Worm (Caenorhabditis elegans) whole organism, young adult: Measurements from ENCODE around the gene mbk-1.
A peak's percentile ranks its signal among the peaks of the same experiment; 100 is the strongest.

Experiments used
- B0035.1 ChIP-seq: sonication (generic microtip); optimal IDR thresholded peaks from 2 replicates; lab custom pipeline; 2016; ENCODE audit warnings: missing genetic modification characterization, mild to moderate bottlenecking, missing compliant biosample characterization, missing genotype, missing genetic modification reagents
- B0336.3 ChIP-seq: fragments of 200-800 bp; sonication (Bioruptor generic); IDR thresholded peaks from 2 replicates; pipeline ENCODE4 v1.3.6; 2022; ENCODE audit warnings: missing genetic modification characterization, missing compliant biosample characterization
- F23B12.7 ChIP-seq: sonication (generic microtip); optimal IDR thresholded peaks from 2 replicates; lab custom pipeline; 2017; ENCODE audit warnings: missing genetic modification characterization, mild to moderate bottlenecking, missing compliant biosample characterization, antibody characterized with exemption, moderate library complexity; ENCODE audit not compliant: insufficient read depth
- F39B2.1 ChIP-seq: fragments of 200-800 bp; sonication (Bioruptor generic); IDR thresholded peaks from 2 replicates; pipeline ENCODE4 v1.3.6; 2022; ENCODE audit warnings: missing genetic modification reagents, missing genetic modification characterization, missing compliant biosample characterization
- F49E8.2 ChIP-seq: sonication (generic microtip); optimal IDR thresholded peaks from 3 replicates; lab custom pipeline; 2017; ENCODE audit warnings: missing genetic modification characterization, mild to moderate bottlenecking, missing compliant biosample characterization, antibody characterized with exemption, moderate library complexity; ENCODE audit not compliant: insufficient read depth
- F52B5.7 ChIP-seq: sonication (generic microtip); optimal IDR thresholded peaks from 2 replicates; lab custom pipeline; 2016; ENCODE audit warnings: mild to moderate bottlenecking, missing genetic modification characterization, missing compliant biosample characterization
- F55B11.4 ChIP-seq: sonication (generic microtip); optimal IDR thresholded peaks from 2 replicates; lab custom pipeline; 2016; ENCODE audit warnings: missing compliant biosample characterization, missing genetic modification characterization, borderline replicate concordance; ENCODE audit not compliant: insufficient read depth
- F57A8.1 ChIP-seq: fragments of 200-800 bp; sonication (Bioruptor generic); optimal IDR thresholded peaks from 2 replicates; lab custom pipeline; 2018; ENCODE audit warnings: mild to moderate bottlenecking, missing genetic modification characterization, moderate library complexity, missing compliant biosample characterization
- K11D2.4 ChIP-seq: fragments of 200-800 bp; sonication (Bioruptor generic); IDR thresholded peaks from 2 replicates; pipeline ENCODE4 v1.3.6; 2022; ENCODE audit warnings: missing genetic modification reagents, missing genetic modification characterization, missing compliant biosample characterization
- K12H6.12 ChIP-seq: fragments of 200-800 bp; sonication (Bioruptor generic); optimal IDR thresholded peaks from 2 replicates; lab custom pipeline; 2018; ENCODE audit warnings: mild to moderate bottlenecking, missing genetic modification characterization, missing compliant biosample characterization
- T26A5.8 ChIP-seq: sonication (generic microtip); optimal IDR thresholded peaks from 2 replicates; lab custom pipeline; 2016; ENCODE audit warnings: missing genetic modification characterization, missing compliant biosample characterization
- Y56A3A.18 ChIP-seq: fragments of 200-800 bp; sonication (Bioruptor generic); IDR thresholded peaks from 2 replicates; pipeline ENCODE4 v1.3.6; 2022; ENCODE audit warnings: missing genetic modification reagents, missing genetic modification characterization, missing compliant biosample characterization
- Y79H2A.3 ChIP-seq: fragments of 200-800 bp; sonication (Bioruptor generic); conservative IDR thresholded peaks from 2 replicates; pipeline ENCODE4 v1.3.6; 2022; ENCODE audit warnings: missing genetic modification reagents, missing genetic modification characterization, missing compliant biosample characterization
- ZK185.1 ChIP-seq: sonication (generic microtip); optimal IDR thresholded peaks from 2 replicates; lab custom pipeline; 2016; ENCODE audit warnings: mild to moderate bottlenecking, missing genetic modification characterization, missing compliant biosample characterization; ENCODE audit not compliant: poor library complexity, severe bottlenecking
- atf-7 ChIP-seq: sonication (generic microtip); optimal IDR thresholded peaks from 2 replicates; lab custom pipeline; 2017; ENCODE audit warnings: mild to moderate bottlenecking, missing genetic modification characterization, missing compliant biosample characterization
- attf-3 ChIP-seq: fragments of 200-800 bp; sonication (Bioruptor generic); conservative IDR thresholded peaks from 2 replicates; pipeline ENCODE4 v1.3.6; 2022; ENCODE audit warnings: missing genetic modification reagents, missing genetic modification characterization, missing compliant biosample characterization
- attf-5 ChIP-seq: fragments of 200-800 bp; sonication (Bioruptor generic); optimal IDR thresholded peaks from 2 replicates; lab custom pipeline; 2018; ENCODE audit warnings: mild to moderate bottlenecking, missing genetic modification characterization, missing compliant biosample characterization
- ccch-3 ChIP-seq: fragments of 200-800 bp; sonication (Bioruptor generic); optimal IDR thresholded peaks from 2 replicates; lab custom pipeline; 2018; ENCODE audit warnings: mild to moderate bottlenecking, missing genetic modification characterization, missing compliant biosample characterization
- cebp-1 ChIP-seq, 2 experiments: fragments of 200-800 bp in 1 of 2; sonication (Bioruptor generic) in 1 of 2; sonication (generic microtip) in 1 of 2; IDR thresholded peaks in 1 of 2; optimal IDR thresholded peaks in 1 of 2; 2 replicates each; pipeline versions ENCODE4 v1.3.6 to Lab custom; 2017 to 2022; ENCODE audit warnings: missing compliant biosample characterization in 2 of 2, missing genetic modification characterization in 2 of 2, mild to moderate bottlenecking in 1 of 2, missing genetic modification reagents in 1 of 2, moderate library complexity in 1 of 2
- ceh-58 ChIP-seq: fragments of 200-800 bp; sonication (Bioruptor generic); IDR thresholded peaks from 2 replicates; pipeline ENCODE4 v1.3.6; 2022; ENCODE audit warnings: missing genetic modification characterization, missing compliant biosample characterization
- ceh-79 ChIP-seq: sonication (generic microtip); optimal IDR thresholded peaks from 2 replicates; lab custom pipeline; 2017; ENCODE audit warnings: mild to moderate bottlenecking, missing genetic modification characterization, missing compliant biosample characterization
- die-1 ChIP-seq: sonication (generic microtip); optimal IDR thresholded peaks from 2 replicates; lab custom pipeline; 2016; ENCODE audit warnings: missing genotype, mild to moderate bottlenecking, missing genetic modification characterization, missing compliant biosample characterization
- efl-1 ChIP-seq: fragments of 150-350 bp; optimal IDR thresholded peaks from 2 replicates; lab custom pipeline; 2014; ENCODE audit warnings: missing biosample characterization, missing genetic modification reagents, missing genetic modification characterization
- gei-17 ChIP-seq: fragments of 200-800 bp; sonication (Bioruptor generic); optimal IDR thresholded peaks from 2 replicates; lab custom pipeline; 2018; ENCODE audit warnings: mild to moderate bottlenecking, missing genetic modification characterization, missing compliant biosample characterization
- hmg-20 ChIP-seq: fragments of 200-800 bp; sonication (Bioruptor generic); IDR thresholded peaks from 2 replicates; pipeline ENCODE4 v1.3.6; 2022; ENCODE audit warnings: missing genetic modification reagents, missing genetic modification characterization, missing compliant biosample characterization
- let-526 ChIP-seq: fragments of 200-800 bp; sonication (Bioruptor generic); IDR thresholded peaks from 2 replicates; pipeline ENCODE4 v1.3.6; 2022; ENCODE audit warnings: missing genetic modification reagents, missing genetic modification characterization, missing compliant biosample characterization
- let-607 ChIP-seq, 2 experiments: fragments of 200-800 bp in 1 of 2; sonication (Bioruptor generic) in 1 of 2; sonication (generic microtip) in 1 of 2; optimal IDR thresholded peaks; 2 replicates each; lab custom pipeline; 2016 to 2018; ENCODE audit warnings: mild to moderate bottlenecking in 2 of 2, missing compliant biosample characterization in 2 of 2, missing genetic modification characterization in 2 of 2, moderate library complexity in 2 of 2, missing genotype in 1 of 2
- lin-26 ChIP-seq: fragments of 200-800 bp; sonication (Bioruptor generic); IDR thresholded peaks from 2 replicates; pipeline ENCODE4 v1.3.6; 2022; ENCODE audit warnings: missing genetic modification reagents, missing genetic modification characterization, missing compliant biosample characterization
- lin-40 ChIP-seq: sonication (generic microtip); optimal IDR thresholded peaks from 2 replicates; lab custom pipeline; 2016; ENCODE audit warnings: missing genetic modification characterization, mild to moderate bottlenecking, missing compliant biosample characterization, missing genotype, missing genetic modification reagents
- lir-1 ChIP-seq: fragments of 200-800 bp; sonication (Bioruptor generic); conservative IDR thresholded peaks from 2 replicates; pipeline ENCODE4 v1.3.6; 2022; ENCODE audit warnings: missing genetic modification reagents, missing genetic modification characterization, missing compliant biosample characterization
- lsl-1 ChIP-seq: fragments of 200-800 bp; sonication (Bioruptor generic); optimal IDR thresholded peaks from 2 replicates; lab custom pipeline; 2018; ENCODE audit warnings: mild to moderate bottlenecking, missing genetic modification characterization, moderate library complexity, missing compliant biosample characterization
- madf-3 ChIP-seq: fragments of 200-800 bp; sonication (Bioruptor generic); IDR thresholded peaks from 2 replicates; pipeline ENCODE4 v1.3.6; 2022; ENCODE audit warnings: missing genetic modification reagents, missing genetic modification characterization, missing compliant biosample characterization
- madf-8 ChIP-seq: fragments of 200-800 bp; sonication (Bioruptor generic); conservative IDR thresholded peaks from 2 replicates; pipeline ENCODE4 v1.3.6; 2022; ENCODE audit warnings: missing genetic modification reagents, missing genetic modification characterization, missing compliant biosample characterization
- mcd-1 ChIP-seq: fragments of 200-800 bp; sonication (Bioruptor generic); IDR thresholded peaks from 2 replicates; pipeline ENCODE4 v1.3.6; 2022; ENCODE audit warnings: missing genetic modification reagents, missing genetic modification characterization, missing compliant biosample characterization
- mes-4 ChIP-seq: sonication (generic microtip); optimal IDR thresholded peaks from 2 replicates; lab custom pipeline; 2016; ENCODE audit warnings: missing genotype, missing genetic modification characterization, missing compliant biosample characterization
- nhr-179 ChIP-seq: sonication (generic microtip); optimal IDR thresholded peaks from 2 replicates; lab custom pipeline; 2016; ENCODE audit warnings: mild to moderate bottlenecking, missing genetic modification characterization, missing compliant biosample characterization
- pha-4 ChIP-seq: fragments of 150-350 bp; sonication (generic microtip); optimal IDR thresholded peaks from 2 replicates; lab custom pipeline; 2014; ENCODE audit warnings: missing biosample characterization, missing genetic modification reagents, missing genetic modification characterization
- rec-8 ChIP-seq, 2 experiments: sonication (generic microtip); optimal IDR thresholded peaks; 2 replicates each; lab custom pipeline; 2016; ENCODE audit warnings: mild to moderate bottlenecking in 2 of 2, missing genetic modification characterization in 2 of 2, missing genetic modification reagents in 2 of 2, missing genotype in 2 of 2, missing biosample characterization in 1 of 2, missing compliant biosample characterization in 1 of 2, moderate library complexity in 1 of 2
- rpc-1 ChIP-seq, 2 experiments: fragments of 150-350 bp in 1 of 2; sonication (generic microtip) in 1 of 2; optimal IDR thresholded peaks; 2 replicates each; lab custom pipeline; 2014 to 2018; ENCODE audit warnings: missing biosample characterization in 1 of 2, missing genetic modification characterization in 1 of 2, missing genetic modification reagents in 1 of 2, missing genotype in 1 of 2
- snpc-1.3 ChIP-seq: sonication (generic microtip); optimal IDR thresholded peaks from 2 replicates; lab custom pipeline; 2017; ENCODE audit warnings: missing genetic modification characterization, mild to moderate bottlenecking, missing compliant biosample characterization, antibody characterized with exemption, moderate library complexity, missing genotype, missing genetic modification reagents; ENCODE audit not compliant: insufficient read depth
- snpc-4 ChIP-seq, 5 experiments: fragments of 150-350 bp in 1 of 5; sonication (generic microtip) in 4 of 5; optimal IDR thresholded peaks; 2 replicates each; lab custom pipeline; 2014 to 2018; ENCODE audit warnings: missing genetic modification characterization in 5 of 5, missing biosample characterization in 3 of 5, antibody characterized with exemption in 2 of 5, mild to moderate bottlenecking in 2 of 5, missing compliant biosample characterization in 2 of 5, missing genotype in 2 of 5, moderate library complexity in 2 of 5, missing genetic modification reagents in 1 of 5
- tbp1 ChIP-seq: fragments of 200-800 bp; sonication (Bioruptor generic); optimal IDR thresholded peaks from 2 replicates; lab custom pipeline; 2018; ENCODE audit warnings: mild to moderate bottlenecking, missing genetic modification characterization, missing compliant biosample characterization
- unc-62 ChIP-seq: fragments of 150-350 bp; optimal IDR thresholded peaks from 2 replicates; lab custom pipeline; 2014; ENCODE audit warnings: missing biosample characterization, missing genetic modification reagents, missing genetic modification characterization
- ztf-25 ChIP-seq: fragments of 200-800 bp; sonication (Bioruptor generic); IDR thresholded peaks from 2 replicates; pipeline ENCODE4 v1.3.6; 2022; ENCODE audit warnings: missing genetic modification reagents, missing genetic modification characterization, missing compliant biosample characterization
- ztf-26 ChIP-seq: sonication (generic microtip); optimal IDR thresholded peaks from 2 replicates; lab custom pipeline; 2017; ENCODE audit warnings: missing genetic modification characterization, missing compliant biosample characterization

The mbk-1 gene

DNA sequence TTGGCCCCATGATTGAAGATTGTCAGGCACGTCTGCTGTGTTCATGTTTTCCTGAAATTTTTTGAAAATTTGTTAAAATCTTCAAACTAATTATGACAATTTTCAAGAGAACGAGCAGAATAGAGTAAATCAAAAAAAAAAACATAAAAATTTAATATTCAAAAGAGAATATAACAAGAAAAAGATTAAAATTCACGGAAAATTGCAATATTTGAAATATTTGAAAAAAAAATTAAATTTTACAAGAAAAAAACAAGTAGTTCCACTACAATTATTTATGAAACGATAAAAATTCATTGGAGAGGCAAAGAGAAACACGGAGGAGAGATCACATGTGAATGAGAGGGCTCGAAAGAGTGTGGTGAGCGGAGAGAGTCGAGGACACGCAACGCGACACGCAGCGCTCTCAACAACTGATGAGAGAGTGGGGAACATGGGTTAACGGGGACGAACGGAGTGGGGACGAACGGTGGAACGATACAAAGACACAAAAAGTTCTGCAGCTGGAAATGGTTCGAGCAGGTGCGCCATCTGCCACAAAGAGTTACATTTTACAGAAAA is at the start of gene mbk-1:
Gene mbk-1, minus strand, starts transcription at position 51 of the 561 bp plus-strand sequence.
- TF ChIP-seq ceh-79 (tag; lab: Kevin White, UChicago), result no peak
- TF ChIP-seq madf-8 (GFP tag; lab: Robert Waterston, UW), result no peak
- TF ChIP-seq gei-17 (GFP tag; lab: Kevin White, UChicago), result peak; percentile 16
- no peak for TF ChIP-seq ztf-25 (GFP tag; lab: Robert Waterston, UW)
- TF ChIP-seq let-607 (tag; optimal IDR thresholded peaks at IDR 0.05; lab: Kevin White, UChicago), result peak in 1 of 2 experiments; percentile 49
- no peak for TF ChIP-seq unc-62 (GFP tag; lab: Kevin White, UChicago)
- TF ChIP-seq rpc-1 (optimal IDR thresholded peaks at IDR 0.05; lab: Kevin White, UChicago), result no peak
- no peak for TF ChIP-seq rpc-1 (tag; optimal IDR thresholded peaks at IDR 0.05; lab: Kevin White, UChicago)
- TF ChIP-seq Y56A3A.18, result no peak
- no peak for TF ChIP-seq F55B11.4 (tag; lab: Kevin White, UChicago)
- no peak for TF ChIP-seq snpc-4 (GFP tag; optimal IDR thresholded peaks at IDR 0.05; lab: Kevin White, UChicago)
- peak in 3 of 4 experiments; percentile 31 to 40 (median 35) for TF ChIP-seq snpc-4 (tag; optimal IDR thresholded peaks at IDR 0.05; lab: Kevin White, UChicago)
- TF ChIP-seq mcd-1, result peak; percentile 35; the same call in 1 of the 2 replicates
- TF ChIP-seq attf-3 (GFP tag; lab: Robert Waterston, UW), result no peak
- TF ChIP-seq ccch-3 (GFP tag; lab: Kevin White, UChicago), result no peak
- no peak for TF ChIP-seq lsl-1 (GFP tag; lab: Kevin White, UChicago)
- no peak for TF ChIP-seq B0035.1
- TF ChIP-seq F52B5.7 (tag; lab: Kevin White, UChicago), result no peak
- peak; percentile 6 for TF ChIP-seq ztf-26 (tag; lab: Kevin White, UChicago)
- peak; percentile 29 for TF ChIP-seq K12H6.12 (tag; lab: Kevin White, UChicago)
- TF ChIP-seq cebp-1 (GFP tag; IDR thresholded peaks at IDR 0.05; lab: Robert Waterston, UW), result no peak
- peak; percentile 73 for TF ChIP-seq cebp-1 (tag; optimal IDR thresholded peaks at IDR 0.05; lab: Kevin White, UChicago)
- TF ChIP-seq snpc-1.3, result no peak
- no peak for TF ChIP-seq F39B2.1 (GFP tag; lab: Robert Waterston, UW)
- TF ChIP-seq F49E8.2 (tag; lab: Kevin White, UChicago), result no peak
- no peak for TF ChIP-seq Y79H2A.3 (GFP tag; lab: Robert Waterston, UW)
- 0 out of 2 replicates have a peak, but pooled peaks have one; percentile 54 for TF ChIP-seq lir-1
- TF ChIP-seq mes-4 (tag; lab: Kevin White, UChicago), result no peak
- TF ChIP-seq die-1 (tag; lab: Kevin White, UChicago), result peak; percentile 4
- no peak for TF ChIP-seq T26A5.8 (tag; lab: Kevin White, UChicago)
- no peak for TF ChIP-seq nhr-179
- TF ChIP-seq F23B12.7 (tag; lab: Kevin White, UChicago), result no peak
- TF ChIP-seq F57A8.1 (GFP tag; lab: Kevin White, UChicago), result no peak
- peak; percentile 58 for TF ChIP-seq attf-5
- TF ChIP-seq efl-1 (GFP tag; lab: Kevin White, UChicago), result no peak
- TF ChIP-seq madf-3 (GFP tag; lab: Robert Waterston, UW), result peak; percentile 87
- no peak for TF ChIP-seq ZK185.1 (tag; lab: Kevin White, UChicago)
- no peak for TF ChIP-seq rec-8 (tag; optimal IDR thresholded peaks at IDR 0.05; lab: Kevin White, UChicago)
- no peak for TF ChIP-seq hmg-20
- TF ChIP-seq lin-40 (tag; lab: Kevin White, UChicago), result peak; percentile 60
- no peak for TF ChIP-seq tbp1
- no peak for TF ChIP-seq ceh-58 (GFP tag; lab: Robert Waterston, UW)
- no peak for TF ChIP-seq B0336.3 (GFP tag; lab: Robert Waterston, UW)
- 0 out of 2 replicates have a peak, but pooled peaks have one; percentile 23 for TF ChIP-seq K11D2.4 (GFP tag; lab: Robert Waterston, UW)
- TF ChIP-seq lin-26 (GFP tag; lab: Robert Waterston, UW), result peak; percentile 57; the same call in 1 of the 2 replicates
- no peak for TF ChIP-seq atf-7 (tag; lab: Kevin White, UChicago)
- TF ChIP-seq pha-4 (tag; lab: Kevin White, UChicago), result no peak
- TF ChIP-seq let-526, result no peak
